Worm (Caenorhabditis elegans) whole organism, L4 larva: ENCODE results near the gene F43G6.16.

Source experiments
- F44E2.7 ChIP-seq: fragments of 200-800 bp; sonication (Bioruptor generic); IDR thresholded peaks from 2 replicates; pipeline ENCODE4 v2.1.2; 2022; ENCODE audit warnings: missing genetic modification characterization, missing compliant biosample characterization
- T20F7.1 ChIP-seq: fragments of 200-800 bp; sonication (Bioruptor generic); optimal IDR thresholded peaks from 2 replicates; lab custom pipeline; 2018; ENCODE audit warnings: mild to moderate bottlenecking, missing genetic modification characterization, missing compliant biosample characterization
- Y48G9A.11 ChIP-seq: fragments of 200-800 bp; sonication (Bioruptor generic); IDR thresholded peaks from 2 replicates; pipeline ENCODE4 v1.3.6; 2022; ENCODE audit warnings: missing genetic modification reagents, missing genetic modification characterization, missing compliant biosample characterization
- ZK337.2 ChIP-seq: fragments of 200-800 bp; sonication (Bioruptor generic); IDR thresholded peaks from 2 replicates; pipeline ENCODE4 v1.3.6; 2022; ENCODE audit warnings: missing genetic modification reagents, missing genetic modification characterization, missing compliant biosample characterization
- ZK546.5 ChIP-seq, 2 experiments: sonication (generic microtip); optimal IDR thresholded peaks; 2 replicates each; lab custom pipeline; 2017; ENCODE audit warnings: missing biosample characterization in 2 of 2, missing genetic modification characterization in 2 of 2
- ceh-20 ChIP-seq: fragments of 200-800 bp; sonication (Bioruptor generic); IDR thresholded peaks from 2 replicates; pipeline ENCODE4 v1.3.6; 2022; ENCODE audit warnings: missing genetic modification reagents, missing genetic modification characterization, missing compliant biosample characterization
- ceh-28 ChIP-seq: fragments of 150-350 bp; optimal IDR thresholded peaks from 2 replicates; lab custom pipeline; 2014; ENCODE audit warnings: missing biosample characterization, missing genetic modification reagents, missing genetic modification characterization
- ctbp-1 ChIP-seq: fragments of 200-800 bp; sonication (Bioruptor generic); IDR thresholded peaks from 2 replicates; pipeline ENCODE4 v1.3.6; 2022; ENCODE audit warnings: missing genetic modification reagents, missing genetic modification characterization, missing compliant biosample characterization
- duxl-1 ChIP-seq: sonication (generic microtip); optimal IDR thresholded peaks from 2 replicates; lab custom pipeline; 2016; ENCODE audit warnings: mild to moderate bottlenecking, missing genetic modification characterization, moderate library complexity, missing compliant biosample characterization; ENCODE audit not compliant: poor library complexity
- dve-1 ChIP-seq: sonication (generic microtip); optimal IDR thresholded peaks from 2 replicates; lab custom pipeline; 2017; ENCODE audit warnings: antibody characterized with exemption, mild to moderate bottlenecking, missing genetic modification characterization, missing compliant biosample characterization; ENCODE audit not compliant: insufficient read depth
- hlh-11 ChIP-seq: fragments of 200-800 bp; sonication (Bioruptor generic); optimal IDR thresholded peaks from 2 replicates; lab custom pipeline; 2018; ENCODE audit warnings: mild to moderate bottlenecking, missing genetic modification characterization, missing compliant biosample characterization
- jun-1 ChIP-seq: fragments of 150-350 bp; optimal IDR thresholded peaks from 2 replicates; lab custom pipeline; 2014; ENCODE audit warnings: missing biosample characterization, missing genetic modification reagents, missing genetic modification characterization
- lin-1 ChIP-seq: fragments of 200-800 bp; sonication (Bioruptor generic); IDR thresholded peaks from 2 replicates; pipeline ENCODE4 v1.3.6; 2022; ENCODE audit warnings: missing genetic modification reagents, missing genetic modification characterization, missing compliant biosample characterization
- lin-13 ChIP-seq: fragments of 150-350 bp; optimal IDR thresholded peaks from 2 replicates; lab custom pipeline; 2014; ENCODE audit warnings: missing biosample characterization, missing genetic modification reagents, missing genetic modification characterization
- lin-15B ChIP-seq: fragments of 150-350 bp; sonication (generic microtip); optimal IDR thresholded peaks from 3 replicates; lab custom pipeline; 2014; ENCODE audit warnings: missing biosample characterization, missing genetic modification characterization
- lin-38 ChIP-seq: fragments of 200-800 bp; sonication (Bioruptor generic); IDR thresholded peaks from 2 replicates; pipeline ENCODE4 v1.3.6; 2022; ENCODE audit warnings: missing genetic modification reagents, missing genetic modification characterization, missing compliant biosample characterization
- lir-3 ChIP-seq: sonication (generic microtip); optimal IDR thresholded peaks from 2 replicates; lab custom pipeline; 2016; ENCODE audit warnings: mild to moderate bottlenecking, missing genetic modification characterization, missing compliant biosample characterization
- lsy-2 ChIP-seq, 2 experiments: fragments of 150-350 bp in 1 of 2; sonication (generic microtip) in 1 of 2; optimal IDR thresholded peaks; 2 replicates each; lab custom pipeline; 2014 to 2017; ENCODE audit warnings: missing biosample characterization in 2 of 2, missing genetic modification characterization in 2 of 2
- mep-1 ChIP-seq: fragments of 150-350 bp; sonication (generic microtip); optimal IDR thresholded peaks from 3 replicates; lab custom pipeline; 2014; ENCODE audit warnings: missing biosample characterization, missing genetic modification characterization
- mes-2 ChIP-seq: sonication (generic microtip); optimal IDR thresholded peaks from 2 replicates; lab custom pipeline; 2016; ENCODE audit warnings: missing genotype, mild to moderate bottlenecking, missing genetic modification characterization, missing compliant biosample characterization; ENCODE audit not compliant: poor library complexity, severe bottlenecking
- mxl-2 ChIP-seq: fragments of 200-800 bp; sonication (Bioruptor generic); conservative IDR thresholded peaks from 2 replicates; pipeline ENCODE4 v1.3.6; 2022; ENCODE audit warnings: missing genetic modification reagents, missing genetic modification characterization, missing compliant biosample characterization
- mxl-3 ChIP-seq: fragments of 200-800 bp; sonication (Bioruptor generic); optimal IDR thresholded peaks from 2 replicates; lab custom pipeline; 2018; ENCODE audit warnings: mild to moderate bottlenecking, missing genetic modification characterization, missing compliant biosample characterization
- nhr-10 ChIP-seq: fragments of 150-350 bp; optimal IDR thresholded peaks from 2 replicates; lab custom pipeline; 2014; ENCODE audit warnings: missing biosample characterization, missing genetic modification characterization
- nhr-41 ChIP-seq: fragments of 200-800 bp; sonication (Bioruptor generic); IDR thresholded peaks from 2 replicates; pipeline ENCODE4 v1.3.6; 2022; ENCODE audit warnings: missing genetic modification reagents, missing genetic modification characterization, missing compliant biosample characterization
- nhr-42 ChIP-seq: fragments of 200-800 bp; sonication (Bioruptor generic); IDR thresholded peaks from 2 replicates; pipeline ENCODE4 v1.3.6; 2022; ENCODE audit warnings: missing genetic modification characterization, missing compliant biosample characterization
- nhr-48 ChIP-seq: sonication (generic microtip); optimal IDR thresholded peaks from 2 replicates; lab custom pipeline; 2016; ENCODE audit warnings: mild to moderate bottlenecking, missing genetic modification characterization, missing compliant biosample characterization
- nhr-76 ChIP-seq: fragments of 150-350 bp; optimal IDR thresholded peaks from 2 replicates; lab custom pipeline; 2014; ENCODE audit warnings: missing biosample characterization, missing genetic modification characterization
- nhr-77 ChIP-seq: fragments of 150-350 bp; optimal IDR thresholded peaks from 2 replicates; lab custom pipeline; 2014; ENCODE audit warnings: missing biosample characterization, missing genetic modification characterization
- pha-4 ChIP-seq, 2 experiments: fragments of 150-350 bp in 1 of 2; fragments of 200-800 bp in 1 of 2; sonication (Bioruptor generic) in 1 of 2; IDR thresholded peaks in 1 of 2; optimal IDR thresholded peaks in 1 of 2; 2 replicates each; pipeline versions ENCODE4 v1.3.6 to Lab custom; 2014 to 2022; ENCODE audit warnings: missing genetic modification characterization in 2 of 2, missing genetic modification reagents in 2 of 2, missing biosample characterization in 1 of 2, missing compliant biosample characterization in 1 of 2
- pqm-1 ChIP-seq: sonication (generic microtip); optimal IDR thresholded peaks from 2 replicates; lab custom pipeline; 2017; ENCODE audit warnings: missing biosample characterization, missing genetic modification characterization
- rbr-2 ChIP-seq: sonication (generic microtip); optimal IDR thresholded peaks from 2 replicates; lab custom pipeline; 2016; ENCODE audit warnings: missing genotype, missing genetic modification characterization, missing compliant biosample characterization
- sdz-12 ChIP-seq: fragments of 200-800 bp; sonication (Bioruptor generic); optimal IDR thresholded peaks from 2 replicates; lab custom pipeline; 2018; ENCODE audit warnings: mild to moderate bottlenecking, missing genetic modification characterization, missing compliant biosample characterization
- snpc-1.2 ChIP-seq: fragments of 200-800 bp; sonication (Bioruptor generic); IDR thresholded peaks from 2 replicates; pipeline ENCODE4 v1.3.6; 2022; ENCODE audit warnings: missing genetic modification reagents, missing genetic modification characterization, missing compliant biosample characterization
- spr-1 ChIP-seq: sonication (generic microtip); optimal IDR thresholded peaks from 2 replicates; lab custom pipeline; 2016; ENCODE audit warnings: mild to moderate bottlenecking, missing genetic modification characterization, missing compliant biosample characterization
- spr-3 ChIP-seq: fragments of 200-800 bp; sonication (Bioruptor generic); optimal IDR thresholded peaks from 2 replicates; lab custom pipeline; 2018; ENCODE audit warnings: mild to moderate bottlenecking, missing genetic modification characterization, missing compliant biosample characterization
- vab-7 ChIP-seq: fragments of 200-800 bp; sonication (Bioruptor generic); IDR thresholded peaks from 2 replicates; pipeline ENCODE4 v1.3.6; 2022; ENCODE audit warnings: missing genetic modification reagents, missing genetic modification characterization, missing compliant biosample characterization
- zfp-3 ChIP-seq: fragments of 200-800 bp; sonication (Bioruptor generic); conservative IDR thresholded peaks from 2 replicates; pipeline ENCODE4 v1.3.6; 2022; ENCODE audit warnings: missing genetic modification reagents, missing genetic modification characterization, missing compliant biosample characterization
- zip-11 ChIP-seq: fragments of 200-800 bp; sonication (Bioruptor generic); IDR thresholded peaks from 2 replicates; pipeline ENCODE4 v1.3.6; 2022; ENCODE audit warnings: missing genetic modification characterization, missing compliant biosample characterization

The F43G6.16 gene

DNA sequence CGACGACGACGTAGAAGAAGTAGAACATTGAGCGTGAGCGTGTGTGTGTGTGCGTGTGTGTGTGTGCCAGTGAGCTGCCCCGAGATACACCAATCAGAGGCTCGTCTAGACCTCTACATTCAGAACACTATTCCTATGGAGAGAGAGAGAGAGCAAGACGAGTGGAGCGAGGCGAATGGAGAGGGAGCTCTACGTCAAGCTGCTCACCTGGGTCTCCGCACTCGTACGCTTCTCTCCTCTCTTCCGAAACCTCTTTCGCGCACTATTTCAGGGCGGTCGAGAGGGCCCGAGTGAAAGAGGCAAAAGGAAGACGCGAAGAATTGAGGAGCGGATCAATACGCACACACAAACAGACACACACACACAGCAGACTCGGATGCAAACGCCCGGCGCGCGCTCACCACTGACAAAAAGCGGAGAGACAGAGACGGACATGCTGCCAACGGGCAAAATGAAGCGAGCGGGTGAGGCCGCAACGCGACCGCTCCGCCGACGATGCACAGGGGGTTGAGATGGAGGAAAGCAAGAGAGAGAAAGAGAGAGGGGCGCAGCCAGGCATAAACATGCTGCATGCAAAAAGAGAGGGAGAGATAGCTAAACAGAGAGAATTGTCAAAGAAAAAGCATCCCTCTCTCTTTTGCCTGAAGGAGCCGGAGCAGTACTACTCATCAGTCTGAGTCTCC lies 32.8 kb downstream of the F43G6.16 start (continued):
- no peak for TF ChIP-seq zip-11 (GFP tag; lab: Robert Waterston, UW)
- peak; percentile 78 for TF ChIP-seq nhr-48
- peak; percentile 67 for TF ChIP-seq pha-4 (GFP tag; IDR thresholded peaks at IDR 0.05; lab: Robert Waterston, UW)
- no peak for TF ChIP-seq pha-4 (tag; optimal IDR thresholded peaks at IDR 0.05; lab: Kevin White, UChicago)
- TF ChIP-seq nhr-10 (tag; lab: Kevin White, UChicago) = peak; percentile 2
- peak; percentile 61 for TF ChIP-seq lin-38
- TF ChIP-seq ceh-28 (tag; lab: Kevin White, UChicago) = peak; percentile 81
- peak; percentile 96 for TF ChIP-seq hlh-11 (tag; lab: Kevin White, UChicago)
- no peak for TF ChIP-seq Y48G9A.11 (GFP tag; lab: Robert Waterston, UW)
- TF ChIP-seq mxl-2 (GFP tag; lab: Robert Waterston, UW) = no peak
- TF ChIP-seq sdz-12 = no peak
- TF ChIP-seq ZK546.5 (tag; optimal IDR thresholded peaks at IDR 0.05; lab: Kevin White, UChicago) = peak in 1 of 2 experiments; percentile 50
- TF ChIP-seq dve-1 (tag; lab: Kevin White, UChicago) = peak; percentile 57
- 0 out of 2 replicates have a peak, but pooled peaks have one; percentile 49 for TF ChIP-seq snpc-1.2 (GFP tag; lab: Robert Waterston, UW)
- TF ChIP-seq ctbp-1 = peak; percentile 75

DNA sequence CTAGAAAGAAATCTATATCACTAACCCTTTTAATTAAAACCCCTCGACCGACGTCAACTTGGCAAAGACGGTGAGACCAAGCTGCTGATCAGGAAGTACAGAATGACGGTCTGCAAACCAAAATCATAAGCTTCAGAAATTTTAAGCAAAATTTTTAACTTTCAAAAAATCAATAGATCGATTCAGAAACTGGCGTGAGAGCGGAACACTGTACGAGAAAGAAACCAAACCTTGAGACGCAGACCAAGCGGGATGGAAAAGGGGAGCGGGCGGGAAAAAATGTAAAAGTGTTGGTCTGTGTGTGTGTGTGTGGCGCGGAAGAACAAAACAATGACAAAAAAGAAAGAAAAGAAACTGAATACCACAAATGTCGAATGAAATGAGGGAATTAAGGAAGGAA lies 33.9 kb downstream of the F43G6.16 start, which contains the start of the genes F44E5.17 and gpb-1:
Gene F44E5.17 (minus strand): TSS at position 101 of the 400 bp plus-strand sequence.
Gene gpb-1 (minus strand): TSS at position 118 of the 400 bp plus-strand sequence.
- TF ChIP-seq dve-1 (tag; lab: Kevin White, UChicago) (peak; percentile 22), spr-1 (tag; lab: Kevin White, UChicago) (no peak), ceh-28 (tag; lab: Kevin White, UChicago) (peak; percentile 2), pha-4 (GFP tag; IDR thresholded peaks at IDR 0.05; lab: Robert Waterston, UW) (0 out of 2 replicates have a peak, but pooled peaks have one; percentile 23), pha-4 (tag; optimal IDR thresholded peaks at IDR 0.05; lab: Kevin White, UChicago) (no peak), mep-1 (tag; lab: Kevin White, UChicago) (peak; percentile 20)
- TF ChIP-seq, all 104 proteins: peak for 4

DNA sequence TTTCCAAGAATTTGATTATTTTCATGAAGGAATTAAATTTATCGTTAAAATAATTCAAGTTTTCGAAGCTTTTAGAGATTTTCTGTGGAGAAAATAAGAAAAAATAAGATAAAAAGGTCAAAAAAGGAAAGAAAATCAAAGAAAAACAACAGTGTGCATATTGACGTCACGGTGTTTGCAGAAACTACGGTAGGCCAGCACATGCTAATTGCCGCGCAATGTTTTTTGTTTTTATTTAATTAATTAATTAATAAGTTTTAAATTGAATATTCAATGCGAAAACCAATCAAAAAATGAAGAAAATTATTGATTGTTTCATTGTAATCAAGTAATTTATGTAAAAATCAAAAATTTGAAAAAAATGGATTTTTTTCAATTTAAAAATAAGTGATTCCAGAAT lies 34.5 kb downstream of the F43G6.16 start:
- TF ChIP-seq nhr-77 (tag; lab: Kevin White, UChicago) (no peak), nhr-76 (tag; lab: Kevin White, UChicago) (no peak), rbr-2 (tag; lab: Kevin White, UChicago) (no peak), dve-1 (tag; lab: Kevin White, UChicago) (no peak), nhr-10 (tag; lab: Kevin White, UChicago) (no peak), snpc-1.2 (GFP tag; lab: Robert Waterston, UW) (no peak), lir-3 (no peak), lin-13 (GFP tag; lab: Kevin White, UChicago) (no peak), mxl-2 (GFP tag; lab: Robert Waterston, UW) (no peak), duxl-1 (tag; lab: Kevin White, UChicago) (no peak), T20F7.1 (GFP tag; lab: Kevin White, UChicago) (peak; percentile 35), mxl-3 (GFP tag; lab: Kevin White, UChicago) (no peak), vab-7 (GFP tag; lab: Robert Waterston, UW) (no peak), lin-1 (GFP tag; lab: Robert Waterston, UW) (no peak), nhr-41 (no peak), zfp-3 (GFP tag; lab: Robert Waterston, UW) (no peak), pqm-1 (tag; lab: Kevin White, UChicago) (no peak), spr-3 (no peak), lin-15B (tag; lab: Kevin White, UChicago) (no peak), lin-38 (0 out of 2 replicates have a peak, but pooled peaks have one; percentile 9), mep-1 (tag; lab: Kevin White, UChicago) (no peak), mes-2 (tag; lab: Kevin White, UChicago) (peak; percentile 15), ceh-20 (GFP tag; lab: Robert Waterston, UW) (no peak), jun-1 (tag; lab: Kevin White, UChicago) (no peak), nhr-42 (no peak), lsy-2 (tag; optimal IDR thresholded peaks at IDR 0.05; lab: Kevin White, UChicago) (peak; percentile 24 to 95), F44E2.7 (GFP tag; lab: Robert Waterston, UW) (no peak), ZK337.2 (no peak)
- TF ChIP-seq, all 104 proteins: peak for 4
